Worm (Caenorhabditis elegans): Measurements from ENCODE around the gene rps-18.

DNA sequence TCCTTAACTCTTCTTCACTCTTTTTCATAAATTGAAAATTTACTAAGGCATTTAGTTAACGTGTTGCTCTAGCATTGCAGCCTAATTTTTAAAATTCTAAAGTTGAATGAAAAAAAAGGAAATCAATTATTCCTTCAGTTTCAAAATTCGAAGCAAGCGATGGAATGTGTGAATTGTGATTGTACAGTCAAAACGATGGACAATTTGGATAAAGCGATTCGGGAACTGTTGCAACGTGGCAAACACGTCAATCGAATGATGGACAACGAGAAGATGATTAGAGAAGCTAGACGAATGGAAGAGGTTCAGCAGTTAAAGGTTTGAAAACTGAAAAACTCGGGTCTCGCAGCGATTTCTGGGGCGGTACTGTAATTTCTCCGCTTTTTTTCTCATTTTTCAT is 26.3 kb upstream of the rps-18 start, which contains the start of gene Y57G11C.14:
- no peak for TF ChIP-seq unc-62 (GFP tag; optimal IDR thresholded peaks at IDR 0.05)
- no peak for TF ChIP-seq aly-2 (tag; optimal IDR thresholded peaks at IDR 0.05)
- no peak for TF ChIP-seq elt-3 (tag; optimal IDR thresholded peaks at IDR 0.05)
- no peak for TF ChIP-seq ZK546.5 (tag; optimal IDR thresholded peaks at IDR 0.05)
- TF ChIP-seq Y55F3AM.14 (GFP tag; optimal IDR thresholded peaks at IDR 0.05) = no peak
- TF ChIP-seq nhr-237 (tag; optimal IDR thresholded peaks at IDR 0.05) = no peak
- TF ChIP-seq elt-1 (tag; optimal IDR thresholded peaks at IDR 0.05) = no peak
- TF ChIP-seq blmp-1 (tag; optimal IDR thresholded peaks at IDR 0.05; ENCODE audit: insufficient read depth) = no peak
- no peak for TF ChIP-seq F13H6.1 (tag; optimal IDR thresholded peaks at IDR 0.05)
- no peak for TF ChIP-seq ztf-1 (GFP tag; conservative IDR thresholded peaks at IDR 0.05)
- TF ChIP-seq alr-1 (tag; optimal IDR thresholded peaks at IDR 0.05) = no peak
- TF ChIP-seq nhr-77 (tag; optimal IDR thresholded peaks at IDR 0.05) = no peak
- no peak for TF ChIP-seq ztf-4 (tag; optimal IDR thresholded peaks at IDR 0.05)
